Fruit fly (Drosophila melanogaster): Measurements from ENCODE around the gene CG16762.
A peak's percentile ranks its signal among the peaks of the same experiment; 100 is the strongest.

Gene CG16762

DNA sequence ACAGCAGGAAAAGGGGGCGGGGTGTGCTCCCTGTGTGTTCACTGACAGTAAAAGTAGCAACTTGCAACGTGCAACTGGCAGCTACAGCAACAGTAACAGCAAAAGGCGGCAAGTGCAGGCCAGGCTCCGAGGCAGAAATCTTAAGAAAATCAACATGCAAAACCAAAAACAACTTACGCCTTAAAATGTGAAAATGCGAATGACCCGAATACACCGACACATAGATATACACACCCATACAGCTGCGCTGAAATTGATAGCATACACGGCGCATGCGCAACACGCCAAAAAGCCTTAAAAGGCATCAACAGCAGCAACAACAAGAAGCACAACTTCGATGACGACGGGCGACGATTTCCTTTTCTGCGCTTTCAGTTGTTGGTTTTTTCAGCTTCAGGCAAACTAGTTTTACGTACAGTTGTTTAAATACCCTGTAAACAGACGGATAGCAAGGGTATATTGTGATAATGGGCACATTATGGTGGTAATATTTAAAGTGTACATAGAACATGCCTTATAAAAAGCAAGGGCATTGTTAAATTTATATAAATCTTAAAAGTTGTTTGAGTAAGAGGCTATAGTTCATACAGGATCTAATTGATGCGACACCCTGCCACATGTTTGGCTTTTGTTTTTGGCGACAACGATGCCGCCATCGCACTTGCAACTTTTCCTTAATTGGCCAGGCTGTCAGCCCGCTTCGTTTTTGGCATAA lies 3.0 kb downstream of the CG16762 start (continued):
- TF ChIP-seq CG15601 (tag; optimal IDR thresholded peaks at IDR 0.05) = no peak
- 0 out of 2 replicates have a peak, but pooled peaks have one; percentile 6 for TF ChIP-seq CG6272 (GFP tag; IDR thresholded peaks at IDR 0.05)
- TF ChIP-seq Dref (GFP tag; IDR thresholded peaks at IDR 0.05) = no peak
- TF ChIP-seq Mes4 (GFP tag; optimal IDR thresholded peaks at IDR 0.05) = no peak
- TF ChIP-seq jing (GFP tag; optimal IDR thresholded peaks at IDR 0.05) = no peak
- TF ChIP-seq prd (optimal IDR thresholded peaks at IDR 0.05) = no peak
- TF ChIP-seq prd (GFP tag; IDR thresholded peaks at IDR 0.05) = peak; percentile 39; the same call in 1 of the 3 replicates
- TF ChIP-seq luna (GFP tag; optimal IDR thresholded peaks at IDR 0.05) = no peak
- TF ChIP-seq Spps (tag; optimal IDR thresholded peaks at IDR 0.05) = no peak
- peak; percentile 28 for TF ChIP-seq nom (GFP tag; optimal IDR thresholded peaks at IDR 0.05)
- TF ChIP-seq CG15696 (tag; optimal IDR thresholded peaks at IDR 0.05) = no peak
- TF ChIP-seq CG8281 (tag; optimal IDR thresholded peaks at IDR 0.05) = no peak
- no peak for TF ChIP-seq CG2116 (GFP tag; optimal IDR thresholded peaks at IDR 0.05)
- TF ChIP-seq CG8944 (GFP tag; optimal IDR thresholded peaks at IDR 0.05) = no peak
- peak; percentile 52; the same call in 1 of the 3 replicates for TF ChIP-seq ken (GFP tag; IDR thresholded peaks at IDR 0.05)
- TF ChIP-seq CG10366 (GFP tag; IDR thresholded peaks at IDR 0.05) = peak; percentile 26; the same call in 1 of the 2 replicates
- TF ChIP-seq pita (GFP tag; optimal IDR thresholded peaks at IDR 0.05) = no peak
- TF ChIP-seq CG14965 (GFP tag; optimal IDR thresholded peaks at IDR 0.05; ENCODE audit: borderline replicate concordance) = no peak
- peak; percentile 4 for TF ChIP-seq CG4424 (GFP tag; optimal IDR thresholded peaks at IDR 0.05)
- peak; percentile 36 for TF ChIP-seq CG1603 (tag; optimal IDR thresholded peaks at IDR 0.05)
- no peak for TF ChIP-seq CG7357 (GFP tag; IDR thresholded peaks at IDR 0.05)
- no peak for TF ChIP-seq disco-r (GFP tag; optimal IDR thresholded peaks at IDR 0.05)
- no peak for TF ChIP-seq Deaf1 (tag; optimal IDR thresholded peaks at IDR 0.05)
- TF ChIP-seq nerfin-2 (GFP tag; IDR thresholded peaks at IDR 0.05; ENCODE audit: partially characterized antibody) = no peak
- peak; percentile 42 for TF ChIP-seq CG18262 (tag; optimal IDR thresholded peaks at IDR 0.05)
- TF ChIP-seq CG3407 (GFP tag; optimal IDR thresholded peaks at IDR 0.05) = no peak
- no peak for TF ChIP-seq jumu (GFP tag; optimal IDR thresholded peaks at IDR 0.05)
- 0 out of 3 replicates have a peak, but pooled peaks have one; percentile 52 for TF ChIP-seq ci (GFP tag; IDR thresholded peaks at IDR 0.05)
- TF ChIP-seq otp (GFP tag; IDR thresholded peaks at IDR 0.05) = no peak
- TF ChIP-seq dan (GFP tag; IDR thresholded peaks at IDR 0.05) = no peak
- no peak for TF ChIP-seq en (GFP tag; optimal IDR thresholded peaks at IDR 0.05)
- no peak for TF ChIP-seq Aef1 (GFP tag; IDR thresholded peaks at IDR 0.05)
- TF ChIP-seq CG12236 (GFP tag; optimal IDR thresholded peaks at IDR 0.05) = no peak
- TF ChIP-seq CG11504 (tag; optimal IDR thresholded peaks at IDR 0.05) = peak; percentile 60
- no peak for TF ChIP-seq Oaz (GFP tag; IDR thresholded peaks at IDR 0.05)
- no peak for TF ChIP-seq corto (GFP tag; optimal IDR thresholded peaks at IDR 0.05)
- TF ChIP-seq pho (GFP tag; optimal IDR thresholded peaks at IDR 0.05) = no peak
- TF ChIP-seq maf-S (GFP tag; optimal IDR thresholded peaks at IDR 0.05) = no peak
- TF ChIP-seq Blimp-1 (GFP tag; optimal IDR thresholded peaks at IDR 0.05) = peak; percentile 47
- no peak for TF ChIP-seq CG7372 (GFP tag; IDR thresholded peaks at IDR 0.05)
- TF ChIP-seq CG10147 (GFP tag; optimal IDR thresholded peaks at IDR 0.05) = no peak
- no peak for TF ChIP-seq Doc2 (GFP tag; IDR thresholded peaks at IDR 0.05)
- no peak for TF ChIP-seq Ravus (GFP tag; IDR thresholded peaks at IDR 0.05)
- TF ChIP-seq trem (tag; optimal IDR thresholded peaks at IDR 0.05) = no peak
- no peak for TF ChIP-seq CG17612 (GFP tag; IDR thresholded peaks at IDR 0.05)
- 0 out of 3 replicates have a peak, but pooled peaks have one; percentile 42 for TF ChIP-seq CG11456 (GFP tag; IDR thresholded peaks at IDR 0.05)
- TF ChIP-seq MBD-R2 (GFP tag; IDR thresholded peaks at IDR 0.05) = no peak
- TF ChIP-seq bsh (GFP tag; optimal IDR thresholded peaks at IDR 0.05) = peak; percentile 1 to 51
- no peak for TF ChIP-seq CoRest (tag; optimal IDR thresholded peaks at IDR 0.05)
- no peak for TF ChIP-seq CG17912 (GFP tag; optimal IDR thresholded peaks at IDR 0.05)
